Fruit fly (Drosophila melanogaster): ENCODE data around the gene CG12535.

Gene CG12535

DNA sequence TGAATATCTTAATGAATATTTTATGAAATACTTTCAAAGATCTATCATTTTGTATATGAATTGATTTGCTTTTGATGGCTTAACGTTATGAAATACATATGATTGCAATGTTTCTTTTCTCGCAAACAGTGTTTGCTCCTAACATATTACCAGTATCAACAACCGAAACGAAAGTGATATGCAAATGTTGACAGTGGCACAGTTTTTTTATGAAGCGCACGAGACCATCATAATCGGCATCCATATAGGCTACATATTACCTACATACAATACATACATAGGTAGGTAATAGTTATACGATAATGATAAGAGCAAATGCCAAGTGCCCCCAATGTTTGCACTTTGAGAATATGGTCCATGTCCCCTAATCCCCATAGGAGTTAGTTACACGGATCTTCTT lies 89.9 kb downstream of the CG12535 start (continued):
- TF ChIP-seq CG7839 (tag; optimal IDR thresholded peaks at IDR 0.05) (no peak), Optix (GFP tag; IDR thresholded peaks at IDR 0.05) (no peak), CG5245 (GFP tag; optimal IDR thresholded peaks at IDR 0.05) (no peak), sens (GFP tag) (peak; percentile 72), vvl (GFP tag; IDR thresholded peaks at IDR 0.05) (no peak), CG18262 (tag; optimal IDR thresholded peaks at IDR 0.05) (no peak), CHES-1-like (GFP tag; optimal IDR thresholded peaks at IDR 0.05) (no peak), MESR4 (GFP tag; optimal IDR thresholded peaks at IDR 0.05) (no peak), Hey (tag; optimal IDR thresholded peaks at IDR 0.05) (no peak), CG17359 (tag; optimal IDR thresholded peaks at IDR 0.05) (peak; percentile 1), pnt (GFP tag; optimal IDR thresholded peaks at IDR 0.05) (no peak), gsb-n (tag; optimal IDR thresholded peaks at IDR 0.05) (no peak), bsh (GFP tag; optimal IDR thresholded peaks at IDR 0.05) (no peak), Antp (GFP tag; optimal IDR thresholded peaks at IDR 0.05) (no peak), sna (GFP tag; IDR thresholded peaks at IDR 0.05; ENCODE audit: partially characterized antibody) (no peak), CG33213 (GFP tag; optimal IDR thresholded peaks at IDR 0.05) (no peak), otp (GFP tag; IDR thresholded peaks at IDR 0.05) (peak; percentile 35; the same call in 1 of the 3 replicates), dan (GFP tag; IDR thresholded peaks at IDR 0.05) (no peak), mam (GFP tag; optimal IDR thresholded peaks at IDR 0.05) (no peak), danr (GFP tag; IDR thresholded peaks at IDR 0.05) (no peak), CG1529 (GFP tag; optimal IDR thresholded peaks at IDR 0.05) (no peak), tgo (GFP tag; IDR thresholded peaks at IDR 0.05) (no peak), Adf1 (GFP tag; IDR thresholded peaks at IDR 0.05) (no peak), CG6654 (GFP tag; optimal IDR thresholded peaks at IDR 0.05) (no peak), Usf (GFP tag; optimal IDR thresholded peaks at IDR 0.05) (no peak), hth (optimal IDR thresholded peaks at IDR 0.05) (no peak), Drgx (GFP tag; IDR thresholded peaks at IDR 0.05) (no peak), Dad (GFP tag; optimal IDR thresholded peaks at IDR 0.05) (no peak), Doc3 (GFP tag; IDR thresholded peaks at IDR 0.05; ENCODE audit: partially characterized antibody) (no peak), CG17186 (GFP tag; optimal IDR thresholded peaks at IDR 0.05) (no peak), CG18619 (GFP tag; optimal IDR thresholded peaks at IDR 0.05) (no peak), abd-A (tag; optimal IDR thresholded peaks at IDR 0.05) (no peak), zf30C (GFP tag; optimal IDR thresholded peaks at IDR 0.05) (no peak), CG15696 (tag; optimal IDR thresholded peaks at IDR 0.05) (peak; percentile 50), hkb (optimal IDR thresholded peaks at IDR 0.05) (no peak), hkb (GFP tag; IDR thresholded peaks at IDR 0.05) (no peak), salm (tag; optimal IDR thresholded peaks at IDR 0.05) (no peak), CG1233 (GFP tag; optimal IDR thresholded peaks at IDR 0.05) (no peak), Dek (tag; optimal IDR thresholded peaks at IDR 0.05) (no peak), CG4707 (GFP tag; optimal IDR thresholded peaks at IDR 0.05) (no peak), CG12744 (GFP tag; optimal IDR thresholded peaks at IDR 0.05) (no peak), Hand (GFP tag; optimal IDR thresholded peaks at IDR 0.05) (no peak), CG9932 (GFP tag; IDR thresholded peaks at IDR 0.05) (no peak), inv (GFP tag; IDR thresholded peaks at IDR 0.05; ENCODE audit: partially characterized antibody) (no peak), mirr (GFP tag; optimal IDR thresholded peaks at IDR 0.05) (no peak), MTF-1 (GFP tag; optimal IDR thresholded peaks at IDR 0.05; ENCODE audit: borderline replicate concordance) (peak; percentile 39), E2f1 (GFP tag; IDR thresholded peaks at IDR 0.05) (no peak), Trl (optimal IDR thresholded peaks at IDR 0.05) (no peak), Trl (GFP tag; optimal IDR thresholded peaks at IDR 0.05) (no peak), CG6272 (GFP tag; IDR thresholded peaks at IDR 0.05) (no peak), CG4424 (GFP tag; optimal IDR thresholded peaks at IDR 0.05) (no peak), CG4328 (GFP tag; optimal IDR thresholded peaks at IDR 0.05) (no peak), CG32767 (GFP tag; IDR thresholded peaks at IDR 0.05) (no peak)
